Fruit fly (Drosophila melanogaster) whole organism, wandering third instar larva: ENCODE results near the gene Or67b.

Experiments used
- CG32264 ChIP-seq: fragments of 200-800 bp; sonication (Bioruptor generic); optimal IDR thresholded peaks from 2 replicates; lab custom pipeline; 2016; ENCODE audit warnings: missing biosample characterization, missing genetic modification characterization
- CG9705 ChIP-seq: fragments of 200-800 bp; sonication (Bioruptor generic); optimal IDR thresholded peaks from 2 replicates; lab custom pipeline; 2018; ENCODE audit warnings: missing biosample characterization, mild to moderate bottlenecking, missing genetic modification characterization
- Dfd ChIP-seq: fragments of >200 bp; optimal IDR thresholded peaks from 2 replicates; lab custom pipeline; 2017; ENCODE audit warnings: missing biosample characterization, missing genetic modification characterization
- HLH106 ChIP-seq: fragments of 200-800 bp; optimal IDR thresholded peaks from 3 replicates; lab custom pipeline; 2019; ENCODE audit warnings: missing biosample characterization, mild to moderate bottlenecking, missing genetic modification characterization, moderate library complexity
- Hr78 ChIP-seq: fragments of >200 bp; optimal IDR thresholded peaks from 2 replicates; lab custom pipeline; 2017; ENCODE audit warnings: missing biosample characterization, missing genetic modification characterization
- Hr83 ChIP-seq: fragments of 200-300 bp; sonication (Bioruptor generic); optimal IDR thresholded peaks from 2 replicates; lab custom pipeline; 2016; ENCODE audit warnings: missing biosample characterization, mild to moderate bottlenecking, missing genetic modification characterization, moderate library complexity; ENCODE audit not compliant: poor library complexity, severe bottlenecking
- Mio ChIP-seq: sonication (Bioruptor generic); optimal IDR thresholded peaks from 2 replicates; lab custom pipeline; 2016; ENCODE audit warnings: missing biosample characterization, missing genetic modification characterization
- Myc ChIP-seq: fragments of >200 bp; optimal IDR thresholded peaks from 2 replicates; lab custom pipeline; 2017
- N ChIP-seq: fragments of >200 bp; optimal IDR thresholded peaks from 2 replicates; lab custom pipeline; 2018; ENCODE audit warnings: missing biosample characterization, missing external identifiers, missing genetic modification characterization
- OdsH ChIP-seq: fragments of 200-800 bp; sonication (Bioruptor generic); optimal IDR thresholded peaks from 2 replicates; lab custom pipeline; 2016; ENCODE audit warnings: missing biosample characterization, mild to moderate bottlenecking, missing genetic modification characterization
- Rel ChIP-seq, 2 experiments: fragments of 200-800 bp; sonication (Bioruptor generic) in 1 of 2; optimal IDR thresholded peaks; 2 replicates in 1 of 2; 3 replicates in 1 of 2; lab custom pipeline; 2016 to 2019; ENCODE audit warnings: mild to moderate bottlenecking in 2 of 2, missing biosample characterization in 2 of 2, missing genetic modification characterization in 2 of 2, moderate library complexity in 1 of 2
- Sp1 ChIP-seq: fragments of 200-800 bp; sonication (Bioruptor generic); optimal IDR thresholded peaks from 3 replicates; lab custom pipeline; 2019; ENCODE audit warnings: missing biosample characterization, mild to moderate bottlenecking, missing genetic modification characterization, moderate library complexity
- Vsx2 ChIP-seq: fragments of 200-300, 225-300 bp; sonication (Bioruptor generic); optimal IDR thresholded peaks from 2 replicates; lab custom pipeline; 2018; ENCODE audit warnings: missing biosample characterization, missing genetic modification characterization; ENCODE audit not compliant: partially characterized antibody
- brk ChIP-seq: fragments of 200-800 bp; sonication (Bioruptor generic); optimal IDR thresholded peaks from 2 replicates; lab custom pipeline; 2016; ENCODE audit warnings: missing biosample characterization, mild to moderate bottlenecking, missing genetic modification characterization
- dmrt93B ChIP-seq: fragments of 200-800 bp; sonication (Bioruptor generic); optimal IDR thresholded peaks from 2 replicates; lab custom pipeline; 2018; ENCODE audit warnings: missing biosample characterization, mild to moderate bottlenecking, missing genetic modification characterization
- dsf ChIP-seq: sonication (Bioruptor generic); optimal IDR thresholded peaks from 2 replicates; lab custom pipeline; 2016; ENCODE audit warnings: missing biosample characterization, missing genetic modification characterization, borderline replicate concordance
- foxo ChIP-seq, 2 experiments: fragments of 200-800 bp; sonication (Bioruptor generic); optimal IDR thresholded peaks; 2 replicates in 1 of 2; 3 replicates in 1 of 2; lab custom pipeline; 2016 to 2017; ENCODE audit warnings: missing biosample characterization in 2 of 2, missing genetic modification characterization in 2 of 2
- fru ChIP-seq: fragments of 200-800 bp; sonication (Bioruptor generic); optimal IDR thresholded peaks from 3 replicates; lab custom pipeline; 2016; ENCODE audit warnings: missing biosample characterization, mild to moderate bottlenecking, missing genetic modification characterization
- jim ChIP-seq: fragments of 175-275, 200-325 bp; sonication (Bioruptor generic); optimal IDR thresholded peaks from 2 replicates; lab custom pipeline; 2016; ENCODE audit warnings: missing biosample characterization, mild to moderate bottlenecking, missing genetic modification characterization
- pan ChIP-seq: fragments of >200 bp; optimal IDR thresholded peaks from 2 replicates; lab custom pipeline; 2017
- psq ChIP-seq: fragments of 200-800 bp; sonication (Bioruptor generic); optimal IDR thresholded peaks from 3 replicates; lab custom pipeline; 2017; ENCODE audit warnings: missing biosample characterization, mild to moderate bottlenecking, missing genetic modification characterization, moderate library complexity
- rgr ChIP-seq: fragments of 200-800 bp; sonication (Bioruptor generic); optimal IDR thresholded peaks from 3 replicates; lab custom pipeline; 2016; ENCODE audit warnings: missing biosample characterization, mild to moderate bottlenecking, missing genetic modification characterization
- sage ChIP-seq: fragments of 200-800 bp; sonication (Bioruptor generic); optimal IDR thresholded peaks from 2 replicates; lab custom pipeline; 2016; ENCODE audit warnings: missing biosample characterization, mild to moderate bottlenecking, missing genetic modification characterization
- sv ChIP-seq: fragments of 200-800 bp; sonication (Bioruptor generic); optimal IDR thresholded peaks from 3 replicates; lab custom pipeline; 2016; ENCODE audit warnings: missing biosample characterization, missing genetic modification characterization
- tai ChIP-seq: sonication (Bioruptor generic); optimal IDR thresholded peaks from 2 replicates; lab custom pipeline; 2016; ENCODE audit warnings: missing biosample characterization, missing genetic modification characterization
- usp ChIP-seq: fragments of >200 bp; optimal IDR thresholded peaks from 2 replicates; lab custom pipeline; 2017; ENCODE audit warnings: missing biosample characterization, missing genetic modification characterization
- woc ChIP-seq: sonication (Bioruptor generic); optimal IDR thresholded peaks from 2 replicates; lab custom pipeline; 2016; ENCODE audit warnings: missing biosample characterization, mild to moderate bottlenecking, missing genetic modification characterization

Or67b gene

DNA sequence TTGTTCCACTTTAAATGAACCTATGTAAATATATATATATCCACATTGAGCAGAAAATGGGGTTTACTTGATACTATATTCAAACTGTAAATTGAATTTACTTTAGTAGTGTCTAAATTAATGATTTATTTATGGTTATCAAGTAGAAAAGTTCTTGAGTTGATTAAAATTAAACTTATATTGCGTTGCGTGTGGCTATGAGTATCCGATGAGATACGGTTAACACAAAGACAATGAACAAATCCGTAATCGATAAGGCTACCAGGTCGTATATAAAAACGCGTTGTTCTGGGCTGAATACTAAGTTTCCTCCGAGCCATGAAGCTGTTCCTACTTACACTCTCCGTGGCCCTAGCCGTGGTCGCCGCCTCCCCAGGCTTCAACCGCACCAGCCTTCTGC is 10.0 kb upstream of the Or67b start, which contains the start of gene CG18179:
Gene CG18179 (plus strand): TSS at position 301 of the 400 bp plus-strand sequence.
- TF ChIP-seq tai (GFP tag; lab: Kevin White, UChicago) (no peak), fru (GFP tag; lab: Kevin White, UChicago) (no peak), Hr78 (no peak), dsf (GFP tag; lab: Kevin White, UChicago) (no peak)

DNA sequence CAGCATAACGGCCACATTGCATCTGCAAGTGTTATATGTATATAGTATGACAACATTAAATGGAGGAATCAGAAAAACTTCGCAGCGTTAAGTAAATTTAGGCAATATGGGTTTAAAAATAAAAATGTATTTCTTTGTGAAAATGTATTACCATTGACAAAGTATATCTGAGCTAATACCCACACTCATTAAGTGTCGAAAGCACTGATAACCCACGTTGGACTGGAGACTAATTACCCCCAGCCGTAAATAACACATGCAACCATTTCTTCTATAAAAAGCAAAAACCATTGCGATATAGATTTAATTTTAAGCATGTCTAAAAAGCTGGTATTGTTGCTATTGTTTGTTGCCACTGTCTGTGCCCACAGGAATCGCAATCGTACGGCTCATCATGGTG is 8.8 kb upstream of the Or67b start, which contains the start of gene CG8329:
Gene CG8329 (plus strand): TSS at position 301 of the 400 bp plus-strand sequence.
- TF ChIP-seq woc (no peak), jim (no peak), brk (GFP tag; lab: Kevin White, UChicago) (no peak), Hr83 (no peak), foxo (GFP tag; optimal IDR thresholded peaks at IDR 0.05; lab: Kevin White, UChicago) (no peak), OdsH (GFP tag; lab: Kevin White, UChicago) (no peak), HLH106 (no peak), CG9705 (GFP tag; lab: Kevin White, UChicago) (no peak), sage (GFP tag; lab: Kevin White, UChicago) (no peak), Dfd (no peak), Rel (GFP tag; optimal IDR thresholded peaks at IDR 0.05; lab: Kevin White, UChicago) (no peak), Rel (tag; optimal IDR thresholded peaks at IDR 0.05; lab: Kevin White, UChicago) (no peak), fru (GFP tag; lab: Kevin White, UChicago) (no peak), dmrt93B (GFP tag; lab: Kevin White, UChicago) (no peak), Mio (GFP tag; lab: Kevin White, UChicago) (no peak), rgr (no peak), Vsx2 (GFP tag; lab: Kevin White, UChicago) (no peak), Hr78 (no peak), sv (no peak), tai (GFP tag; lab: Kevin White, UChicago) (no peak)

DNA sequence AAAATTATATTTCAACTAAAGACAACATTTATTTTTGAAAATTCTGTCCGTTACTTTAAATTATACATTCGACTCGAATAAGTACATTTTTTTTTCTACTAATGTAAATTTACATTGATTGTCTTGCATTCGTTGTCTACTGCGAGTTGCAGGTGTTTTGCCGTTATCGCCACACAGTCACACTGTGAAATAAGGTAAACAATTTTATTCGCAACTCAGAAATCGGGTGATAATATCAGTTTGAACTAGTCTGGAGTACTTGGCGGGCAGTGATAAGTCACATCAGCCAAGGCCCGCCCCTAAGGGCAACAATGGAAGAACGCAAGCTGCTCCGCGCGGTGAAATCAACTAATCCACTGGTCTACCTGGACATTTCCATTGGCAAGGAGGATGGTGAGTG is 917 bp upstream of the Or67b start:
- no peak for TF ChIP-seq woc
- no peak for TF ChIP-seq Sp1 (GFP tag; lab: Kevin White, UChicago)
- TF ChIP-seq HLH106 = no peak
- no peak for TF ChIP-seq brk (GFP tag; lab: Kevin White, UChicago)
- no peak for TF ChIP-seq Dfd
- TF ChIP-seq pan (lab: Kevin White, UChicago) = no peak
- TF ChIP-seq usp = no peak
- no peak for TF ChIP-seq N
- no peak for TF ChIP-seq CG32264

DNA sequence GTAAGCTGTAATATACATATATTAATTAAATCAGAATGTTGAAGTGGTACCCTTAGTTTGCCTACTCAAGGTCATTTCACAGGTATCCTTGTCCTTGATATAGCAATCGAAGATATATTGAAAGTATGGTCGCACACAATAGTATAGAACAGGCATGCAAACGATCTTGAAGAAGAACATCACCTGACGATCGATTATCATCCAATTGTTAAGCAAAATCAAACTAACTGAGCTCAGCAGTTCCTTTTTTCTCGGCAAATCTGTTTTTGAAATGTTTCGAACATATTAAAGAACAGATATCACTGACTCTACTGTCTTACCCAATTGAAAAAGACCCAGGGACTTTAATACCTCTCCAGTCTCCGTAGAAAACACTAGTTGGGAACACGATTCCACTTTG is 617 bp downstream of the Or67b start, which contains the start of gene Cyp40:
Gene Cyp40 (plus strand): TSS at position 301 of the 400 bp plus-strand sequence.
- no peak for TF ChIP-seq jim

DNA sequence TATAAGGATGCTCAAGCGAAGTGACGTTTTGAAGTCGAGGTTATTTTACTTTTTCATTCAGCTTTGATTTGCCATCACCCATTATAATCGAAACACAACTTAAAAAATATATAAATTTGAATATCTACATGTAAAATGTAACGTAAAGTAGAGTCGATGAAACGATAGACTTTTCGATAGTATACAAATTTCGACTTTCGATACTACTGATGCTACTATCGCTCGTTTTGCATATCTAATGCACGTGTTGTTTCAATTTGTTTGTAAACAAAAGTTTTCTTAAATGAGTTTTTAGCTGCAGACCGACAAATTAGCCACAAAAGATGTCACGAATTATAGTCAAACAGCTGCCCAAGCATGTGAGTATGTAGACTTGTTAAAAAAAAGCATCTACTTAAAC is 5.0 kb downstream of the Or67b start, which contains the start of gene CG3335:
Gene CG3335 (plus strand): TSS at position 224 of the 400 bp plus-strand sequence.
- TF ChIP-seq Mio (GFP tag; lab: Kevin White, UChicago) (no peak), Myc (lab: Kevin White, UChicago) (peak; percentile 12), CG32264 (no peak)

DNA sequence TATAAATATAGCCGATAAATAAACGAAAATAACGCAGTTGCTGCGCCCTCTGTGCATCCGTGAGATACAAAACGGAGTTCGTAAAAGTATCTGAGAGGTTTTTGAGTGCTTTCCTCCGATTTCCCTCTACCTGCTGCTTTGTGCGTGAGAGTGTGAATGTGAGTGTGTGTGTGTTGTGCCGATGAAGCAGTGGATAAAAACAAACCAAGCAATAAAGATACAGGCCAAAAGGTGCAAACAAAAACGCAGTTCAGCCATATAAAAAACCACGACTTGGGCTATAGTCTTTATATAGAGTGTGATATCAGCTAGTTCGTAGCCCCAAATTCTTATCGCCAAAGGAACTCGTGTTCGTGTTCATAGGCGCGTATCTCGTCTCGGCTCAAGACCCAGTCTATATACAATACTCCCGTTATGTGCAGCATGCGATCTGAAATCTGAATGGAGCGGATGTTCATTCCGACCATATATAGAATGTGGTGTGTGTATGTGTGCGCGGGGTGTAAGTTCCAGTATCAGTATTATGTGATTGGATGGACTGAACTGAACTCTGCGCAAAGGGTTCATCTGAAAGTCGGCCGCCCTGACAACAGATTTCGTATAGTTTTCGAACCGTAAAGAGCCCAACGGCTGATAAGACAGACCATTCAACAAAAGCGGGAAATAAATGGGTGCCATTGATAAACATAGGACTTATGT is 13.4 kb downstream of the Or67b start:
- TF ChIP-seq woc = no peak
- TF ChIP-seq psq (GFP tag; lab: Kevin White, UChicago) = peak; percentile 82
- TF ChIP-seq CG32264 = no peak
